Worm (Caenorhabditis elegans) whole organism, young adult: ENCODE data around the gene msp-40.

Experiments
- B0035.1 ChIP-seq: sonication (generic microtip); optimal IDR thresholded peaks from 2 replicates; lab custom pipeline; 2016; ENCODE audit warnings: missing genetic modification characterization, mild to moderate bottlenecking, missing compliant biosample characterization, missing genotype, missing genetic modification reagents
- C06A6.2 ChIP-seq: fragments of 200-800 bp; sonication (Bioruptor generic); conservative IDR thresholded peaks from 2 replicates; pipeline ENCODE4 v1.3.6; 2022; ENCODE audit warnings: missing genetic modification characterization, missing compliant biosample characterization
- D2030.7 ChIP-seq: fragments of 200-800 bp; sonication (Bioruptor generic); IDR thresholded peaks from 2 replicates; pipeline ENCODE4 v1.3.6; 2022; ENCODE audit warnings: missing genetic modification reagents, missing genetic modification characterization, missing compliant biosample characterization
- F37B4.10 ChIP-seq: fragments of 200-800 bp; sonication (Bioruptor generic); IDR thresholded peaks from 2 replicates; pipeline ENCODE4 v1.3.6; 2022; ENCODE audit warnings: missing genetic modification characterization, missing compliant biosample characterization
- F55B11.4 ChIP-seq: sonication (generic microtip); optimal IDR thresholded peaks from 2 replicates; lab custom pipeline; 2016; ENCODE audit warnings: missing compliant biosample characterization, missing genetic modification characterization, borderline replicate concordance; ENCODE audit not compliant: insufficient read depth
- F57A8.1 ChIP-seq: fragments of 200-800 bp; sonication (Bioruptor generic); optimal IDR thresholded peaks from 2 replicates; lab custom pipeline; 2018; ENCODE audit warnings: mild to moderate bottlenecking, missing genetic modification characterization, moderate library complexity, missing compliant biosample characterization
- F57C9.4 ChIP-seq: sonication (generic microtip); optimal IDR thresholded peaks from 2 replicates; lab custom pipeline; 2017; ENCODE audit warnings: mild to moderate bottlenecking, missing genetic modification characterization, missing compliant biosample characterization
- K11D2.4 ChIP-seq: fragments of 200-800 bp; sonication (Bioruptor generic); IDR thresholded peaks from 2 replicates; pipeline ENCODE4 v1.3.6; 2022; ENCODE audit warnings: missing genetic modification reagents, missing genetic modification characterization, missing compliant biosample characterization
- Y95B8A.8 ChIP-seq: fragments of 200-800 bp; sonication (Bioruptor generic); IDR thresholded peaks from 2 replicates; pipeline ENCODE4 v1.3.6; 2022; ENCODE audit warnings: missing genetic modification reagents, missing genetic modification characterization, missing compliant biosample characterization
- ama-1 ChIP-seq, 3 experiments: fragments of 150-350 bp in 1 of 3; sonication (generic microtip) in 2 of 3; optimal IDR thresholded peaks; 2 replicates each; lab custom pipeline; 2014 to 2018; ENCODE audit warnings: missing biosample characterization in 2 of 3, missing genetic modification characterization in 2 of 3, missing genetic modification reagents in 2 of 3
- athp-1 ChIP-seq: sonication (generic microtip); optimal IDR thresholded peaks from 2 replicates; lab custom pipeline; 2017; ENCODE audit warnings: mild to moderate bottlenecking, missing genetic modification characterization, missing compliant biosample characterization
- attf-5 ChIP-seq: fragments of 200-800 bp; sonication (Bioruptor generic); optimal IDR thresholded peaks from 2 replicates; lab custom pipeline; 2018; ENCODE audit warnings: mild to moderate bottlenecking, missing genetic modification characterization, missing compliant biosample characterization
- bed-1 ChIP-seq: fragments of 200-800 bp; sonication (Bioruptor generic); IDR thresholded peaks from 2 replicates; pipeline ENCODE4 v1.3.6; 2022; ENCODE audit warnings: missing genetic modification reagents, missing genetic modification characterization, missing compliant biosample characterization
- ccch-3 ChIP-seq: fragments of 200-800 bp; sonication (Bioruptor generic); optimal IDR thresholded peaks from 2 replicates; lab custom pipeline; 2018; ENCODE audit warnings: mild to moderate bottlenecking, missing genetic modification characterization, missing compliant biosample characterization
- cebp-1 ChIP-seq, 2 experiments: fragments of 200-800 bp in 1 of 2; sonication (Bioruptor generic) in 1 of 2; sonication (generic microtip) in 1 of 2; IDR thresholded peaks in 1 of 2; optimal IDR thresholded peaks in 1 of 2; 2 replicates each; pipeline versions ENCODE4 v1.3.6 to Lab custom; 2017 to 2022; ENCODE audit warnings: missing compliant biosample characterization in 2 of 2, missing genetic modification characterization in 2 of 2, mild to moderate bottlenecking in 1 of 2, missing genetic modification reagents in 1 of 2, moderate library complexity in 1 of 2
- ceh-100 ChIP-seq: fragments of 200-800 bp; sonication (Bioruptor generic); IDR thresholded peaks from 2 replicates; pipeline ENCODE4 v1.3.6; 2022; ENCODE audit warnings: missing genetic modification reagents, missing genetic modification characterization, missing compliant biosample characterization
- ceh-58 ChIP-seq: fragments of 200-800 bp; sonication (Bioruptor generic); IDR thresholded peaks from 2 replicates; pipeline ENCODE4 v1.3.6; 2022; ENCODE audit warnings: missing genetic modification characterization, missing compliant biosample characterization
- ceh-79 ChIP-seq: sonication (generic microtip); optimal IDR thresholded peaks from 2 replicates; lab custom pipeline; 2017; ENCODE audit warnings: mild to moderate bottlenecking, missing genetic modification characterization, missing compliant biosample characterization
- ceh-91 ChIP-seq: fragments of 200-800 bp; sonication (Bioruptor generic); IDR thresholded peaks from 2 replicates; pipeline ENCODE4 v1.3.6; 2022; ENCODE audit warnings: missing genetic modification reagents, missing genetic modification characterization, missing compliant biosample characterization
- chd-7 ChIP-seq: sonication (generic microtip); optimal IDR thresholded peaks from 2 replicates; lab custom pipeline; 2016; ENCODE audit warnings: mild to moderate bottlenecking, missing genetic modification characterization, moderate library complexity, missing compliant biosample characterization
- efl-1 ChIP-seq: fragments of 150-350 bp; optimal IDR thresholded peaks from 2 replicates; lab custom pipeline; 2014; ENCODE audit warnings: missing biosample characterization, missing genetic modification reagents, missing genetic modification characterization
- egl-18 ChIP-seq: fragments of 200-800 bp; sonication (Bioruptor generic); IDR thresholded peaks from 2 replicates; pipeline ENCODE4 v1.3.6; 2022; ENCODE audit warnings: missing genetic modification reagents, missing genetic modification characterization, missing compliant biosample characterization
- him-1 ChIP-seq: sonication (generic microtip); optimal IDR thresholded peaks from 2 replicates; lab custom pipeline; 2016; ENCODE audit warnings: missing genotype, missing genetic modification reagents, missing genetic modification characterization, missing compliant biosample characterization
- hmg-1.2 ChIP-seq: fragments of 200-800 bp; sonication (Bioruptor generic); IDR thresholded peaks from 2 replicates; pipeline ENCODE4 v1.3.6; 2022; ENCODE audit warnings: missing genetic modification reagents, missing genetic modification characterization, missing compliant biosample characterization
- hmg-20 ChIP-seq: fragments of 200-800 bp; sonication (Bioruptor generic); IDR thresholded peaks from 2 replicates; pipeline ENCODE4 v1.3.6; 2022; ENCODE audit warnings: missing genetic modification reagents, missing genetic modification characterization, missing compliant biosample characterization
- let-526 ChIP-seq: fragments of 200-800 bp; sonication (Bioruptor generic); IDR thresholded peaks from 2 replicates; pipeline ENCODE4 v1.3.6; 2022; ENCODE audit warnings: missing genetic modification reagents, missing genetic modification characterization, missing compliant biosample characterization
- lin-26 ChIP-seq: fragments of 200-800 bp; sonication (Bioruptor generic); IDR thresholded peaks from 2 replicates; pipeline ENCODE4 v1.3.6; 2022; ENCODE audit warnings: missing genetic modification reagents, missing genetic modification characterization, missing compliant biosample characterization
- lin-35 ChIP-seq, 3 experiments: fragments of 150-350 bp in 2 of 3; sonication (generic microtip) in 1 of 3; optimal IDR thresholded peaks; 2 replicates each; lab custom pipeline; 2014 to 2018; ENCODE audit warnings: missing biosample characterization in 3 of 3, missing genetic modification characterization in 3 of 3, missing genetic modification reagents in 3 of 3
- lin-54 ChIP-seq: fragments of 200-800 bp; sonication (Bioruptor generic); optimal IDR thresholded peaks from 2 replicates; lab custom pipeline; 2018; ENCODE audit warnings: mild to moderate bottlenecking, missing genetic modification characterization, missing compliant biosample characterization
- madf-8 ChIP-seq: fragments of 200-800 bp; sonication (Bioruptor generic); conservative IDR thresholded peaks from 2 replicates; pipeline ENCODE4 v1.3.6; 2022; ENCODE audit warnings: missing genetic modification reagents, missing genetic modification characterization, missing compliant biosample characterization
- mes-4 ChIP-seq: sonication (generic microtip); optimal IDR thresholded peaks from 2 replicates; lab custom pipeline; 2016; ENCODE audit warnings: missing genotype, missing genetic modification characterization, missing compliant biosample characterization
- nfyb-1 ChIP-seq: fragments of 200-800 bp; sonication (Bioruptor generic); IDR thresholded peaks from 2 replicates; pipeline ENCODE4 v1.3.6; 2022; ENCODE audit warnings: missing genetic modification reagents, missing genetic modification characterization, missing compliant biosample characterization
- nhr-80 ChIP-seq: sonication (generic microtip); optimal IDR thresholded peaks from 2 replicates; lab custom pipeline; 2016; ENCODE audit warnings: missing genetic modification characterization, missing compliant biosample characterization
- pbrm-1 ChIP-seq: fragments of 200-800 bp; sonication (Bioruptor generic); IDR thresholded peaks from 2 replicates; pipeline ENCODE4 v1.3.6; 2022; ENCODE audit warnings: missing genetic modification reagents, missing genetic modification characterization, missing compliant biosample characterization
- repo-1 ChIP-seq: sonication (generic microtip); optimal IDR thresholded peaks from 2 replicates; lab custom pipeline; 2017; ENCODE audit warnings: mild to moderate bottlenecking, missing genetic modification characterization, missing compliant biosample characterization
- rpc-1 ChIP-seq, 2 experiments: fragments of 150-350 bp in 1 of 2; sonication (generic microtip) in 1 of 2; optimal IDR thresholded peaks; 2 replicates each; lab custom pipeline; 2014 to 2018; ENCODE audit warnings: missing biosample characterization in 1 of 2, missing genetic modification characterization in 1 of 2, missing genetic modification reagents in 1 of 2, missing genotype in 1 of 2
- sdz-38 ChIP-seq: sonication (generic microtip); optimal IDR thresholded peaks from 2 replicates; lab custom pipeline; 2016; ENCODE audit warnings: missing genotype, missing genetic modification characterization, missing compliant biosample characterization
- snpc-3.4 ChIP-seq: sonication (generic microtip); optimal IDR thresholded peaks from 2 replicates; lab custom pipeline; 2017; ENCODE audit warnings: missing genetic modification characterization, mild to moderate bottlenecking, missing compliant biosample characterization, antibody characterized with exemption, moderate library complexity, missing genotype, missing genetic modification reagents
- unc-130 ChIP-seq: sonication (generic microtip); optimal IDR thresholded peaks from 2 replicates; lab custom pipeline; 2016; ENCODE audit warnings: missing genetic modification reagents, missing genetic modification characterization, missing compliant biosample characterization

The msp-40 gene

ce11 chrII:4851594-4852106 lies 26.4 kb downstream of the msp-40 start, which contains the start of gene dnj-9 (continued):
- TF ChIP-seq ccch-3 (no peak), D2030.7 (peak; percentile 81), cebp-1 (GFP tag; IDR thresholded peaks at IDR 0.05; lab: Robert Waterston, UW) (peak; percentile 54), cebp-1 (tag; optimal IDR thresholded peaks at IDR 0.05; lab: Kevin White, UChicago) (peak; percentile 92), ceh-79 (tag; lab: Kevin White, UChicago) (no peak), chd-7 (tag; lab: Kevin White, UChicago) (peak; percentile 81), unc-130 (peak; percentile 75), hmg-20 (GFP tag; lab: Robert Waterston, UW) (peak; percentile 85), F57C9.4 (tag; lab: Kevin White, UChicago) (no peak), F55B11.4 (tag; lab: Kevin White, UChicago) (no peak), nhr-80 (peak; percentile 64), F57A8.1 (GFP tag; lab: Kevin White, UChicago) (peak; percentile 35), repo-1 (tag; lab: Kevin White, UChicago) (peak; percentile 94), ceh-91 (GFP tag; lab: Robert Waterston, UW) (peak; percentile 69)

DNA sequence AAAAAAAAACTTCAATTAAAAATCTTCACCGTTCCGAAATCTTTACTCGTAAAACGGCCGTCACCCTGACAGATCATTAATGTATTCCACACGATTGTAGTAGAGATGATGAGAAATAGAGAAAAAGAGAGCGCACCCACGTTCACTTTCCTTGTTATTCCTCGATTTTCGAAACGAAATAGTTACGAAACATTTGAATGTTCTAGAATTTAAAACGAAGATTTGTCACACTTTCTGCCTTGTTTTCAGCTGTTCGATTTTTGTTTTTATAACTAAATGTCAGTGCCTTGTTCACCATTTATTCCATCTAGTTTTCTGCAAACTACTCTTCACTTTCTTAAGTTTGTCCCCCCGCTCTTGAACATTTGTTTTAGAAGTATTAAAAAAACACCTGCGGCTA lies 29.5 kb downstream of the msp-40 start:
- no peak for TF ChIP-seq cebp-1 (GFP tag; IDR thresholded peaks at IDR 0.05; lab: Robert Waterston, UW)
- TF ChIP-seq cebp-1 (tag; optimal IDR thresholded peaks at IDR 0.05; lab: Kevin White, UChicago), result peak; percentile 66
- TF ChIP-seq athp-1, result no peak
- no peak for TF ChIP-seq lin-35 (GFP tag; optimal IDR thresholded peaks at IDR 0.05; lab: Kevin White, UChicago)

- TF ChIP-seq F37B4.10 (GFP tag; lab: Robert Waterston, UW) (no peak), K11D2.4 (0 out of 2 replicates have a peak, but pooled peaks have one; percentile 19)
These were observed 30.3 kb downstream of the msp-40 start for ce11 chrII:4855489-4855888.

DNA sequence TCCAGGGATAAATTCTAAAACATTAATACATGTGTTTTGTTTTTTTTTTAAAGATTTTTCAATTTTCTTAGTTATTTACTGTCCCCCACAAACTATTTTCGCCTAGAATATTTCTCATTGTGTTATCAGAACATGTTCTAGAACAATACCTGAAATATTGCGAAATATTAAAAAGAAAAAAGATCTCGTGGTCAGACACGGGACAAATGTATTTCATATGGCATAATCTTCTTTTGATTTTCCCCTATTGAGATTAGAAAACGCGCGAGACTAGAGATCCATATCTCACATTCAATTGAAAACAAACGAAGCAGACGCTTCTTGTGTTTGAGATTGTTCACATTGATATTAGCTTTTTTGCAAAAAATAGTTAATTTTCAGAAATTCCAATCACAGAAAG lies 30.9 kb downstream of the msp-40 start:
- TF ChIP-seq him-1 (tag; lab: Kevin White, UChicago), result no peak
- TF ChIP-seq attf-5 (GFP tag; lab: Kevin White, UChicago), result peak; percentile 39
- 0 out of 2 replicates have a peak, but pooled peaks have one; percentile 13 for TF ChIP-seq lin-26 (GFP tag; lab: Robert Waterston, UW)
- no peak for TF ChIP-seq hmg-1.2 (GFP tag; lab: Robert Waterston, UW)
- no peak for TF ChIP-seq sdz-38 (tag; lab: Kevin White, UChicago)
- no peak for TF ChIP-seq mes-4
- TF ChIP-seq madf-8 (GFP tag; lab: Robert Waterston, UW), result no peak
- TF ChIP-seq D2030.7, result no peak
- TF ChIP-seq rpc-1 (optimal IDR thresholded peaks at IDR 0.05; lab: Kevin White, UChicago), result no peak
- TF ChIP-seq rpc-1 (tag; optimal IDR thresholded peaks at IDR 0.05; lab: Kevin White, UChicago), result no peak
- no peak for TF ChIP-seq ceh-100 (GFP tag; lab: Robert Waterston, UW)
- 0 out of 2 replicates have a peak, but pooled peaks have one; percentile 46 for TF ChIP-seq nfyb-1 (GFP tag; lab: Robert Waterston, UW)
- TF ChIP-seq cebp-1 (GFP tag; IDR thresholded peaks at IDR 0.05; lab: Robert Waterston, UW), result peak; percentile 96
- peak; percentile 99 for TF ChIP-seq cebp-1 (tag; optimal IDR thresholded peaks at IDR 0.05; lab: Kevin White, UChicago)
- TF ChIP-seq egl-18 (GFP tag; lab: Robert Waterston, UW), result no peak
- TF ChIP-seq ceh-58 (GFP tag; lab: Robert Waterston, UW), result no peak
- TF ChIP-seq let-526 (GFP tag; lab: Robert Waterston, UW), result peak; percentile 24; the same call in 1 of the 2 replicates
- no peak for TF ChIP-seq C06A6.2
- 0 out of 2 replicates have a peak, but pooled peaks have one; percentile 12 for TF ChIP-seq pbrm-1 (GFP tag; lab: Robert Waterston, UW)
- no peak for TF ChIP-seq ama-1 (optimal IDR thresholded peaks at IDR 0.05; lab: Kevin White, UChicago)
- no peak for TF ChIP-seq ama-1 (GFP tag; optimal IDR thresholded peaks at IDR 0.05; lab: Kevin White, UChicago)
- TF ChIP-seq Y95B8A.8 (GFP tag; lab: Robert Waterston, UW), result no peak
- TF ChIP-seq B0035.1 (tag; lab: Kevin White, UChicago), result no peak
- TF ChIP-seq lin-54 (GFP tag; lab: Kevin White, UChicago), result no peak
- no peak for TF ChIP-seq ceh-91 (GFP tag; lab: Robert Waterston, UW)
- no peak for TF ChIP-seq snpc-3.4 (tag; lab: Kevin White, UChicago)
- no peak for TF ChIP-seq bed-1 (GFP tag; lab: Robert Waterston, UW)
- no peak for TF ChIP-seq efl-1 (GFP tag; lab: Kevin White, UChicago)
- no peak for TF ChIP-seq F57C9.4 (tag; lab: Kevin White, UChicago)
